Fruit fly (Drosophila melanogaster) whole organism, embryonic: ENCODE measurements around the gene CG43134.

Experiments
- Atf-2 ChIP-seq: fragments of 200-800 bp; sonication (Bioruptor generic); optimal IDR thresholded peaks from 2 replicates; lab custom pipeline; 2016; ENCODE audit warnings: missing biosample characterization, missing genetic modification characterization
- C15 ChIP-seq: fragments of 200-800 bp; sonication (Bioruptor generic); IDR thresholded peaks from 3 replicates; pipeline ENCODE4 v1.3.6; 2022; ENCODE audit warnings: missing biosample characterization, missing genetic modification characterization
- CG10267 ChIP-seq: fragments of 200-800 bp; sonication (Bioruptor generic); optimal IDR thresholded peaks from 2 replicates; lab custom pipeline; 2018; ENCODE audit warnings: missing biosample characterization, mild to moderate bottlenecking, missing genetic modification characterization, moderate library complexity
- CG10543 ChIP-seq: fragments of 200-800 bp; sonication (Bioruptor generic); optimal IDR thresholded peaks from 3 replicates; lab custom pipeline; 2017; ENCODE audit warnings: missing biosample characterization, mild to moderate bottlenecking, missing genetic modification characterization, moderate library complexity
- CG13624 ChIP-seq: fragments of 200-800 bp; sonication (Bioruptor generic); optimal IDR thresholded peaks from 2 replicates; lab custom pipeline; 2016; ENCODE audit warnings: missing biosample characterization, missing genetic modification characterization
- CG13775 ChIP-seq: fragments of 200-800 bp; sonication (Bioruptor generic); optimal IDR thresholded peaks from 3 replicates; lab custom pipeline; 2017; ENCODE audit warnings: missing biosample characterization, mild to moderate bottlenecking, missing genetic modification characterization
- CG15601 ChIP-seq: fragments of 200-800 bp; sonication (Bioruptor generic); optimal IDR thresholded peaks from 3 replicates; lab custom pipeline; 2019; ENCODE audit warnings: missing biosample characterization, mild to moderate bottlenecking, missing genetic modification characterization, moderate library complexity
- CG17186 ChIP-seq: fragments of 200-800 bp; sonication (Bioruptor generic); optimal IDR thresholded peaks from 3 replicates; lab custom pipeline; 2017; ENCODE audit warnings: missing biosample characterization, missing genetic modification reagents, missing genetic modification characterization
- CG18599 ChIP-seq: fragments of 200-800 bp; sonication (Bioruptor generic); optimal IDR thresholded peaks from 3 replicates; lab custom pipeline; 2017; ENCODE audit warnings: missing biosample characterization, missing genetic modification characterization, mild to moderate bottlenecking, moderate library complexity, missing genetic modification reagents
- CG18619 ChIP-seq: fragments of 200-800 bp; sonication (Bioruptor generic); optimal IDR thresholded peaks from 3 replicates; lab custom pipeline; 2017; ENCODE audit warnings: missing biosample characterization, mild to moderate bottlenecking, missing genetic modification characterization
- CG2712 ChIP-seq: fragments of 200-800 bp; optimal IDR thresholded peaks from 3 replicates; lab custom pipeline; 2019; ENCODE audit warnings: missing biosample characterization, mild to moderate bottlenecking, missing genetic modification characterization, moderate library complexity
- CG2889 ChIP-seq: fragments of 200-800 bp; sonication (Bioruptor generic); IDR thresholded peaks from 3 replicates; pipeline ENCODE4 v1.3.6; 2022; ENCODE audit warnings: missing biosample characterization, missing genetic modification characterization
- CG31365 ChIP-seq: fragments of 200-800 bp; sonication (Bioruptor generic); optimal IDR thresholded peaks from 2 replicates; lab custom pipeline; 2018; ENCODE audit warnings: missing biosample characterization, mild to moderate bottlenecking, missing genetic modification characterization
- CG32767 ChIP-seq: fragments of 200-800 bp; sonication (Bioruptor generic); IDR thresholded peaks from 2 replicates; pipeline ENCODE4 v1.3.6; 2022; ENCODE audit warnings: missing biosample characterization, missing genetic modification characterization
- CG3281 ChIP-seq: fragments of 200-800 bp; sonication (Bioruptor generic); optimal IDR thresholded peaks from 3 replicates; lab custom pipeline; 2017; ENCODE audit warnings: missing biosample characterization, mild to moderate bottlenecking, missing genetic modification characterization
- CG4617 ChIP-seq: fragments of 200-800 bp; sonication (Bioruptor generic); optimal IDR thresholded peaks from 3 replicates; lab custom pipeline; 2016; ENCODE audit warnings: missing biosample characterization, missing genetic modification characterization, borderline replicate concordance
- CG6765 ChIP-seq: fragments of 200-800 bp; sonication (Bioruptor generic); optimal IDR thresholded peaks from 3 replicates; lab custom pipeline; 2017; ENCODE audit warnings: missing biosample characterization, mild to moderate bottlenecking, missing genetic modification characterization
- CG7745 ChIP-seq: fragments of 200-800 bp; sonication (Bioruptor generic); optimal IDR thresholded peaks from 2 replicates; lab custom pipeline; 2018; ENCODE audit warnings: missing biosample characterization, mild to moderate bottlenecking, missing genetic modification characterization, moderate library complexity
- CG8089 ChIP-seq: fragments of 200-800 bp; sonication (Bioruptor generic); optimal IDR thresholded peaks from 3 replicates; lab custom pipeline; 2016; ENCODE audit warnings: missing biosample characterization, missing genetic modification characterization
- CG8924 ChIP-seq: fragments of 200-800 bp; optimal IDR thresholded peaks from 3 replicates; lab custom pipeline; 2019; ENCODE audit warnings: missing biosample characterization, mild to moderate bottlenecking, missing genetic modification characterization, moderate library complexity
- Chrac-16 ChIP-seq: fragments of 200-800 bp; sonication (Bioruptor generic); optimal IDR thresholded peaks from 3 replicates; lab custom pipeline; 2016; ENCODE audit warnings: missing biosample characterization, missing genetic modification characterization
- D19B ChIP-seq: fragments of 200-800 bp; sonication (Bioruptor generic); optimal IDR thresholded peaks from 2 replicates; lab custom pipeline; 2017; ENCODE audit warnings: missing biosample characterization, mild to moderate bottlenecking, missing genetic modification characterization
- Dll ChIP-seq: fragments of 200-800 bp; sonication (Bioruptor generic); IDR thresholded peaks from 4 replicates; pipeline ENCODE4 v1.3.6; 2022; ENCODE audit warnings: missing biosample characterization, missing genetic modification characterization; ENCODE audit not compliant: partially characterized antibody
- Doc2 ChIP-seq: fragments of 200-800 bp; sonication (Bioruptor generic); IDR thresholded peaks from 2 replicates; pipeline ENCODE4 v1.3.6; 2022; ENCODE audit warnings: missing biosample characterization, missing genetic modification characterization
- Dp ChIP-seq: fragments of 200-800 bp; sonication (Bioruptor generic); optimal IDR thresholded peaks from 2 replicates; lab custom pipeline; 2018; ENCODE audit warnings: missing biosample characterization, mild to moderate bottlenecking, missing genetic modification characterization, moderate library complexity
- Drgx ChIP-seq: fragments of 200-800 bp; sonication (Bioruptor generic); IDR thresholded peaks from 2 replicates; pipeline ENCODE4 v1.3.6; 2022; ENCODE audit warnings: missing biosample characterization, missing genetic modification characterization
- ERR ChIP-seq: fragments of 200-800 bp; sonication (Bioruptor generic); optimal IDR thresholded peaks from 2 replicates; lab custom pipeline; 2016; ENCODE audit warnings: missing biosample characterization, missing genetic modification characterization
- Fer2 ChIP-seq: fragments of 200-800 bp; sonication (Bioruptor generic); optimal IDR thresholded peaks from 2 replicates; lab custom pipeline; 2018; ENCODE audit warnings: missing biosample characterization, mild to moderate bottlenecking, missing genetic modification characterization, moderate library complexity
- H2.0 ChIP-seq: fragments of 200-800 bp; sonication (Bioruptor generic); IDR thresholded peaks from 2 replicates; pipeline ENCODE4 v1.3.6; 2022; ENCODE audit warnings: missing biosample characterization, missing genetic modification characterization
- Kr ChIP-seq: fragments of 200-800 bp; sonication (Bioruptor generic); optimal IDR thresholded peaks from 2 replicates; lab custom pipeline; 2017; ENCODE audit warnings: missing biosample characterization, mild to moderate bottlenecking, missing genetic modification characterization
- NC2β ChIP-seq: fragments of 200-800 bp; sonication (Bioruptor generic); optimal IDR thresholded peaks from 2 replicates; lab custom pipeline; 2016; ENCODE audit warnings: missing biosample characterization, missing genetic modification characterization
- Nf-YA ChIP-seq: fragments of 200-800 bp; sonication (Bioruptor generic); IDR thresholded peaks from 2 replicates; pipeline ENCODE4 v1.3.6; 2022; ENCODE audit warnings: missing biosample characterization, missing genetic modification characterization
- Pdp1 ChIP-seq, 2 experiments: fragments of 200-800 bp; sonication (Bioruptor generic); optimal IDR thresholded peaks; 3 replicates each; lab custom pipeline; 2016; ENCODE audit warnings: missing biosample characterization in 2 of 2, missing genetic modification characterization in 2 of 2, mild to moderate bottlenecking in 1 of 2, moderate library complexity in 1 of 2
- Scr ChIP-seq: fragments of 200-800 bp; sonication (Bioruptor generic); IDR thresholded peaks from 2 replicates; pipeline ENCODE4 v1.3.6; 2022; ENCODE audit warnings: missing biosample characterization, missing genetic modification characterization; ENCODE audit not compliant: partially characterized antibody
- bowl ChIP-seq: fragments of 200-800 bp; sonication (Bioruptor generic); IDR thresholded peaks from 2 replicates; pipeline ENCODE4 v1.3.6; 2022; ENCODE audit warnings: missing biosample characterization, missing genetic modification characterization
- cas ChIP-seq: fragments of 200-800 bp; sonication (Bioruptor generic); IDR thresholded peaks from 2 replicates; pipeline ENCODE4 v1.3.6; 2022; ENCODE audit warnings: missing biosample characterization, missing genetic modification characterization
- crc ChIP-seq: fragments of 200-800 bp; sonication (Bioruptor generic); optimal IDR thresholded peaks from 2 replicates; lab custom pipeline; 2016; ENCODE audit warnings: missing biosample characterization, missing genetic modification characterization
- dimm ChIP-seq: fragments of 200-800 bp; sonication (Bioruptor generic); IDR thresholded peaks from 2 replicates; pipeline ENCODE4 v1.3.6; 2022; ENCODE audit warnings: missing biosample characterization, missing genetic modification characterization
- dmrt99B ChIP-seq: fragments of 200-800 bp; sonication (Bioruptor generic); optimal IDR thresholded peaks from 2 replicates; lab custom pipeline; 2018; ENCODE audit warnings: missing biosample characterization, mild to moderate bottlenecking, missing genetic modification characterization, moderate library complexity
- fd3F ChIP-seq: fragments of 200-800 bp; sonication (Bioruptor generic); optimal IDR thresholded peaks from 2 replicates; lab custom pipeline; 2018; ENCODE audit warnings: missing biosample characterization, mild to moderate bottlenecking, missing genetic modification characterization, moderate library complexity
- fru ChIP-seq: fragments of >200 bp; optimal IDR thresholded peaks from 2 replicates; lab custom pipeline; 2017
- gsb-n ChIP-seq: fragments of 200-800 bp; sonication (Bioruptor generic); optimal IDR thresholded peaks from 3 replicates; lab custom pipeline; 2018; ENCODE audit warnings: missing biosample characterization, mild to moderate bottlenecking, missing genetic modification characterization
- hb ChIP-seq: fragments of 200-800 bp; sonication (Bioruptor generic); IDR thresholded peaks from 3 replicates; pipeline ENCODE4 v1.3.6; 2022; ENCODE audit warnings: missing biosample characterization, missing genetic modification characterization; ENCODE audit not compliant: partially characterized antibody
- insv ChIP-seq, 2 experiments: fragments of 200-800 bp; sonication (Bioruptor generic); optimal IDR thresholded peaks; 3 replicates each; lab custom pipeline; 2016 to 2018; ENCODE audit warnings: missing biosample characterization in 2 of 2, missing genetic modification characterization in 2 of 2
- kah ChIP-seq: fragments of 200-800 bp; sonication (Bioruptor generic); optimal IDR thresholded peaks from 2 replicates; lab custom pipeline; 2018; ENCODE audit warnings: missing biosample characterization, mild to moderate bottlenecking, missing genetic modification characterization
- lilli ChIP-seq: fragments of 200-800 bp; sonication (Bioruptor generic); optimal IDR thresholded peaks from 3 replicates; lab custom pipeline; 2016; ENCODE audit warnings: missing biosample characterization, missing genetic modification characterization
- nerfin-1 ChIP-seq: fragments of 200-800 bp; sonication (Bioruptor generic); optimal IDR thresholded peaks from 3 replicates; lab custom pipeline; 2019; ENCODE audit warnings: missing biosample characterization, mild to moderate bottlenecking, missing genetic modification characterization, moderate library complexity
- phol ChIP-seq: fragments of 200-800 bp; sonication (Bioruptor generic); optimal IDR thresholded peaks from 3 replicates; lab custom pipeline; 2018; ENCODE audit warnings: missing biosample characterization, mild to moderate bottlenecking, missing genetic modification characterization, moderate library complexity
- prd ChIP-seq, 3 experiments: fragments of >200 bp in 2 of 3; fragments of 200-800 bp in 1 of 3; sonication (Bioruptor generic) in 1 of 3; optimal IDR thresholded peaks in 2 of 3; IDR thresholded peaks in 1 of 3; 2 replicates in 2 of 3; 3 replicates in 1 of 3; pipeline versions ENCODE4 v1.3.6 to Lab custom; 2017 to 2022; ENCODE audit warnings: missing biosample characterization in 1 of 3, missing genetic modification characterization in 1 of 3
- row ChIP-seq: fragments of 200-800 bp; sonication (Bioruptor generic); IDR thresholded peaks from 3 replicates; pipeline ENCODE4 v1.3.6; 2022; ENCODE audit warnings: missing biosample characterization, missing genetic modification characterization
- zen ChIP-seq: fragments of 200-800 bp; sonication (Bioruptor generic); optimal IDR thresholded peaks from 3 replicates; lab custom pipeline; 2018; ENCODE audit warnings: missing biosample characterization, mild to moderate bottlenecking, missing genetic modification characterization, moderate library complexity

The CG43134 gene

DNA sequence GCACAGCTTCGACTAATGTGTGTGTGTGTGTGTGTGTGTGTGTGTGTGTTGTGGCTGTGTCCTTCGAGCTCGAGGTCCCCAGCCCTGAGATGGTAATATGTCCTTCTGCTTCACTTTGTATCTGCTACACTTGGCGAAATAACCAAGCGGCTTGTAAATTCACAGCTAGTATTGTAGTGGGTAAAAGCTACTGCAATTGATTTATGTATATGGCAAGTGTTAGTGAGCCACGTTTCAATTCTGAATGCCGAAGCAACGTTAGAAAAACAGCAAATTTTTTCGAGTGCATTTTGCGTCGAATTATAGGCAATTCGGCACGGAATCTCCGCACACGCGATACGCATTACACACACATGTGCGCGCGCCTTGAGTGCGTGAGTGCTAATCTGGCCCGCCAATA lies 15.5 kb downstream of the CG43134 start (continued):
- TF ChIP-seq D19B (GFP tag; lab: Kevin White, UChicago) (no peak), fd3F (GFP tag; lab: Kevin White, UChicago) (no peak), CG8924 (tag; lab: Kevin White, UChicago) (peak; percentile 39), Atf-2 (GFP tag; lab: Kevin White, UChicago) (peak; percentile 1), nerfin-1 (no peak), phol (tag; lab: Kevin White, UChicago) (peak; percentile 41), C15 (GFP tag; lab: Robert Waterston, UW) (no peak), CG10267 (tag; lab: Kevin White, UChicago) (peak; percentile 16), cas (no peak), Drgx (no peak), crc (GFP tag; lab: Kevin White, UChicago) (no peak), gsb-n (tag; lab: Kevin White, UChicago) (peak; percentile 64), CG32767 (GFP tag; lab: Robert Waterston, UW) (no peak), CG18619 (GFP tag; lab: Kevin White, UChicago) (peak; percentile 30), CG2712 (tag; lab: Kevin White, UChicago) (peak; percentile 41), CG3281 (GFP tag; lab: Kevin White, UChicago) (peak; percentile 58), hb (no peak), CG15601 (tag; lab: Kevin White, UChicago) (no peak), Dp (GFP tag; lab: Kevin White, UChicago) (no peak), CG13775 (GFP tag; lab: Kevin White, UChicago) (peak; percentile 19), Dll (GFP tag; lab: Robert Waterston, UW) (no peak), CG31365 (tag; lab: Kevin White, UChicago) (no peak), zen (tag; lab: Kevin White, UChicago) (peak; percentile 44), Pdp1 (GFP tag; optimal IDR thresholded peaks at IDR 0.05; lab: Kevin White, UChicago) (peak in 1 of 2 experiments; percentile 47), H2.0 (GFP tag; lab: Robert Waterston, UW) (peak; percentile 49; the same call in 1 of the 2 replicates), Scr (no peak), CG4617 (GFP tag; lab: Kevin White, UChicago) (no peak), CG2889 (GFP tag; lab: Robert Waterston, UW) (no peak), Kr (no peak), fru (lab: Kevin White, UChicago) (no peak), row (GFP tag; lab: Robert Waterston, UW) (peak; percentile 64), Fer2 (tag; lab: Kevin White, UChicago) (no peak), CG10543 (GFP tag; lab: Kevin White, UChicago) (no peak), ERR (GFP tag; lab: Kevin White, UChicago) (no peak), NC2β (GFP tag; lab: Kevin White, UChicago) (no peak), CG18599 (GFP tag; lab: Kevin White, UChicago) (peak; percentile 81), CG13624 (GFP tag; lab: Kevin White, UChicago) (peak; percentile 40), CG17186 (GFP tag; lab: Kevin White, UChicago) (no peak), CG8089 (GFP tag; lab: Kevin White, UChicago) (peak; percentile 7), insv (GFP tag; optimal IDR thresholded peaks at IDR 0.05; lab: Kevin White, UChicago) (no peak), prd (optimal IDR thresholded peaks at IDR 0.05; lab: Kevin White, UChicago) (no peak), prd (GFP tag; IDR thresholded peaks at IDR 0.05; lab: Robert Waterston, UW) (peak; percentile 76), CG6765 (GFP tag; lab: Kevin White, UChicago) (no peak), lilli (GFP tag; lab: Kevin White, UChicago) (peak; percentile 36), dmrt99B (tag; lab: Kevin White, UChicago) (peak; percentile 66), CG7745 (tag; lab: Kevin White, UChicago) (no peak), dimm (GFP tag; lab: Robert Waterston, UW) (no peak), Chrac-16 (GFP tag; lab: Kevin White, UChicago) (peak; percentile 24), Nf-YA (GFP tag; lab: Robert Waterston, UW) (no peak), kah (GFP tag; lab: Kevin White, UChicago) (no peak), bowl (GFP tag; lab: Robert Waterston, UW) (no peak), Doc2 (GFP tag; lab: Robert Waterston, UW) (no peak)
